Worm (Caenorhabditis elegans): Measurements from ENCODE around the gene T07E3.3.

DNA sequence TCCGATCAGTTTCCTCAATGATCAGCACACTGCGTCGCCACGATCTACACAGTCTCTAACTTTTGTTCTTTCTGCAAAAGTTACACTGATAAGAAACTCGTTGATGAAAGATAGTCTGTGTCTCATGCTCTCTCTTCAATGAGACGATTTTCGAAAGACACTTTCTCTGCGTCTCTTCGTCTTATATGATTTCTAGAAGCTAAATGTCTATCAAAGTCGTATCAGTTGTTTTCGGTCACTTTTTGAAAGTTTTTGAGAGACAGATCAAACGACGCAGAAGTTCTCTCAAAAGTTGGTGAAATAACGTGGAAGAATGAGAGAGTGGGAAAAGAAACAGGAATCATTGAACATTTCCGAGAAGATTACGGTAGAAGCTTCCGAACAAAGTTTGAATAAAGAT, 8.5 kb upstream of the T07E3.3 start:
- TF ChIP-seq nhr-237 (tag; optimal IDR thresholded peaks at IDR 0.05): no peak
- no peak for TF ChIP-seq ceh-28 (tag; optimal IDR thresholded peaks at IDR 0.05)
- peak; percentile 45 for TF ChIP-seq nhr-77 (tag; optimal IDR thresholded peaks at IDR 0.05)
- TF ChIP-seq ZK546.5 (tag; optimal IDR thresholded peaks at IDR 0.05): no peak
- TF ChIP-seq T26A8.4 (GFP tag; IDR thresholded peaks at IDR 0.05): peak; percentile 66
